Fruit fly (Drosophila melanogaster): ENCODE measurements around the gene vn.

DNA sequence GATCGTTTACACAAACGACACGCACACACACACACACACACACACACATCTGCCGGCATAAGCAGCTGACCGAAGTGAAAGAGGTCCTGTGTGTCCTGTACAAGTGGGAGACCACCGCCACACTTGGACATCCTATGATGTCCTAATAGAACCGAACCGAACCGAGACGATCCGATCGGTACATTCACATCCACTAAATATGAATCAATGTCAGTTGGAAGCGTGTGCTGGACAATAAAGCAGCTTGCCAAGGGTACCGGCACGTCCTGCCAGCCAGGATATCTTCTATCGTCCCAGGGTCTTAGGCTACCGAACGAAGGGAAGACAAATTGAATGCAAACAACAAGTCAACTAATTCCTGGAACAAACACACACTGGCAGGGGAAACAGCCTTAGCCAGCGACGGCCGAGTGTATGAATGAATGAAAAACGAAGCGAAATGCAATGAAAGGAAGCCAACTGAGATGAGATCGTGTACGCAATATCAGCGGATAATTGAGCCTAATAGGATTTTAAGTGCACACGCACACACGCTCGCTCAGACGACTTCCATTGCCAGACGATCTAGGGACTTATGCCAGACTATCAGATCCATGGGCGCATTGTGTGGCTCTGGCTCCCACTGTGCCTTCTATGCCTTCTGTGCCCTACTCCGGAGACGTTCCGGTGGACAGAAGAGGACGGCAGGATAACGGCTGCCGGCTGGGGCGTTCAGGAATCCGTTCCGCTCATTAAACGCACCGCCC is 10.8 kb upstream of the vn start:
- TF ChIP-seq psq (optimal IDR thresholded peaks at IDR 0.05) (no peak), Myc (optimal IDR thresholded peaks at IDR 0.05) (no peak), insv (optimal IDR thresholded peaks at IDR 0.05) (no peak), Sin3A (optimal IDR thresholded peaks at IDR 0.05) (no peak), h (optimal IDR thresholded peaks at IDR 0.05) (no peak), ttk (optimal IDR thresholded peaks at IDR 0.05) (no peak)

All from Kc167 (cell line).